Worm (Caenorhabditis elegans) whole organism, L3 larva: ENCODE measurements around the gene vep-2.
A peak's percentile ranks its signal among the peaks of the same experiment; 100 is the strongest.

Experiments
- aly-2 ChIP-seq: fragments of 150-350 bp; optimal IDR thresholded peaks from 2 replicates; lab custom pipeline; 2014; ENCODE audit warnings: missing biosample characterization, missing genetic modification characterization
- ama-1 ChIP-seq: fragments of 150-350 bp; optimal IDR thresholded peaks from 2 replicates; lab custom pipeline; 2018
- ceh-28 ChIP-seq: fragments of 150-350 bp; optimal IDR thresholded peaks from 2 replicates; lab custom pipeline; 2014; ENCODE audit warnings: missing biosample characterization, missing genetic modification reagents, missing genetic modification characterization
- ceh-9 ChIP-seq: sonication (generic microtip); optimal IDR thresholded peaks from 2 replicates; lab custom pipeline; 2018; ENCODE audit warnings: missing biosample characterization, missing genetic modification characterization
- elt-1 ChIP-seq: fragments of 150-350 bp; optimal IDR thresholded peaks from 2 replicates; lab custom pipeline; 2014; ENCODE audit warnings: missing biosample characterization, missing genetic modification characterization
- elt-2 ChIP-seq: sonication (generic microtip); optimal IDR thresholded peaks from 2 replicates; lab custom pipeline; 2016; ENCODE audit warnings: missing genetic modification reagents, mild to moderate bottlenecking, missing genetic modification characterization, missing compliant biosample characterization
- elt-3 ChIP-seq, 3 experiments: fragments of 150-350 bp in 1 of 3; sonication (generic microtip) in 2 of 3; optimal IDR thresholded peaks; 2 replicates in 2 of 3; 4 replicates in 1 of 3; lab custom pipeline; 2014 to 2017; ENCODE audit warnings: missing biosample characterization in 3 of 3, missing genetic modification characterization in 3 of 3
- nhr-76 ChIP-seq: fragments of 150-350 bp; sonication (generic microtip); optimal IDR thresholded peaks from 5 replicates; lab custom pipeline; 2014; ENCODE audit warnings: missing biosample characterization, missing genetic modification characterization
- skn-1 ChIP-seq: fragments of 150-350 bp; optimal IDR thresholded peaks from 2 replicates; lab custom pipeline; 2014; ENCODE audit warnings: missing biosample characterization, missing genetic modification characterization
- zag-1 ChIP-seq: fragments of 150-350 bp; optimal IDR thresholded peaks from 2 replicates; lab custom pipeline; 2014; ENCODE audit warnings: missing biosample characterization, missing genetic modification characterization
- ztf-4 ChIP-seq: fragments of 150-350 bp; optimal IDR thresholded peaks from 2 replicates; lab custom pipeline; 2014; ENCODE audit warnings: missing biosample characterization, missing genetic modification characterization

ce11 chrX:3611042-3611623 is 17.0 kb upstream of the vep-2 start, which contains the start of gene C18B2.5:
- TF ChIP-seq ama-1 (no peak), ceh-9 (tag; lab: Kevin White, UChicago) (no peak), ztf-4 (tag; lab: Kevin White, UChicago) (no peak), nhr-76 (tag; lab: Kevin White, UChicago) (no peak), elt-3 (tag; optimal IDR thresholded peaks at IDR 0.05; lab: Kevin White, UChicago) (no peak), elt-1 (no peak), aly-2 (no peak), elt-2 (peak; percentile 84), skn-1 (tag; lab: Kevin White, UChicago) (no peak), ceh-28 (tag; lab: Kevin White, UChicago) (no peak), zag-1 (tag; lab: Kevin White, UChicago) (no peak)
